Worm (Caenorhabditis elegans): ENCODE data around the gene lgc-25.
"Not testable (repeated sequence)": the region's sequence is repeated elsewhere in the genome, so short reads cannot be mapped to it uniquely, and the experiment has no call there.

ce11 chrX:14136795-14137194 lies 24.7 kb downstream of the lgc-25 start:
- TF ChIP-seq flt-1 (GFP tag; IDR thresholded peaks at IDR 0.05) (0 out of 2 replicates have a peak, but pooled peaks have one; percentile 15), pes-1 (GFP tag; IDR thresholded peaks at IDR 0.05) (peak; percentile 67), scrt-1 (GFP tag; IDR thresholded peaks at IDR 0.05) (0 out of 2 replicates have a peak, but pooled peaks have one; percentile 38)
- TF ChIP-seq ets-7 (tag; optimal IDR thresholded peaks at IDR 0.05); ama-1 (optimal IDR thresholded peaks at IDR 0.05); tra-4 (tag; optimal IDR thresholded peaks at IDR 0.05); sea-1 (GFP tag; conservative IDR thresholded peaks at IDR 0.05); aly-1 (tag; optimal IDR thresholded peaks at IDR 0.05); tbx-37 (GFP tag; conservative IDR thresholded peaks at IDR 0.05); F13C5.2 (tag; optimal IDR thresholded peaks at IDR 0.05); B0310.2 (tag; optimal IDR thresholded peaks at IDR 0.05); ceh-36 (tag; optimal IDR thresholded peaks at IDR 0.05): not testable (repeated sequence)

Measured in whole organism, early embryonic.